Fruit fly (Drosophila melanogaster) whole organism, embryonic: ENCODE measurements around the gene CG11241.

Source experiments
- CG11695 ChIP-seq: fragments of 200-800 bp; sonication (Bioruptor generic); IDR thresholded peaks from 3 replicates; pipeline ENCODE4 v1.3.6; 2022; ENCODE audit warnings: missing biosample characterization, missing genetic modification characterization
- CG13424 ChIP-seq: fragments of 200-800 bp; sonication (Bioruptor generic); optimal IDR thresholded peaks from 2 replicates; lab custom pipeline; 2019; ENCODE audit warnings: missing biosample characterization, mild to moderate bottlenecking, missing genetic modification characterization, moderate library complexity
- CG14441 ChIP-seq: fragments of 200-800 bp; sonication (Bioruptor generic); IDR thresholded peaks from 2 replicates; pipeline ENCODE4 v1.3.6; 2022; ENCODE audit warnings: missing biosample characterization, missing genetic modification characterization
- CG15601 ChIP-seq: fragments of 200-800 bp; sonication (Bioruptor generic); optimal IDR thresholded peaks from 3 replicates; lab custom pipeline; 2019; ENCODE audit warnings: missing biosample characterization, mild to moderate bottlenecking, missing genetic modification characterization, moderate library complexity
- CG17829 ChIP-seq: fragments of 200-800 bp; optimal IDR thresholded peaks from 2 replicates; lab custom pipeline; 2019; ENCODE audit warnings: missing biosample characterization, mild to moderate bottlenecking, missing genetic modification characterization, moderate library complexity
- CG18262 ChIP-seq: fragments of 200-800 bp; optimal IDR thresholded peaks from 3 replicates; lab custom pipeline; 2019; ENCODE audit warnings: missing biosample characterization, mild to moderate bottlenecking, missing genetic modification characterization, moderate library complexity
- CG30431 ChIP-seq: fragments of 200-800 bp; sonication (Bioruptor generic); optimal IDR thresholded peaks from 2 replicates; lab custom pipeline; 2017; ENCODE audit warnings: missing biosample characterization, missing genetic modification characterization
- CG31224 ChIP-seq: fragments of 200-800 bp; sonication (Bioruptor generic); IDR thresholded peaks from 2 replicates; pipeline ENCODE4 v1.3.6; 2022; ENCODE audit warnings: missing biosample characterization, missing genetic modification characterization
- CG31365 ChIP-seq: fragments of 200-800 bp; sonication (Bioruptor generic); optimal IDR thresholded peaks from 2 replicates; lab custom pipeline; 2018; ENCODE audit warnings: missing biosample characterization, mild to moderate bottlenecking, missing genetic modification characterization
- CG3163 ChIP-seq: fragments of 200-800 bp; sonication (Bioruptor generic); optimal IDR thresholded peaks from 3 replicates; lab custom pipeline; 2016; ENCODE audit warnings: missing biosample characterization, missing genetic modification characterization
- CG32772 ChIP-seq: fragments of 200-800 bp; sonication (Bioruptor generic); IDR thresholded peaks from 2 replicates; pipeline ENCODE4 v1.3.6; 2022; ENCODE audit warnings: missing biosample characterization, missing genetic modification characterization
- CG33213 ChIP-seq: fragments of 200-800 bp; sonication (Bioruptor generic); optimal IDR thresholded peaks from 3 replicates; lab custom pipeline; 2016; ENCODE audit warnings: missing biosample characterization, missing genetic modification characterization
- CG3847 ChIP-seq: fragments of 200-800 bp; sonication (Bioruptor generic); IDR thresholded peaks from 2 replicates; pipeline ENCODE4 v1.3.6; 2022; ENCODE audit warnings: missing biosample characterization, missing genetic modification characterization
- CG4360 ChIP-seq: fragments of 200-800 bp; sonication (Bioruptor generic); IDR thresholded peaks from 2 replicates; pipeline ENCODE4 v1.3.6; 2022; ENCODE audit warnings: missing biosample characterization, missing genetic modification characterization
- CG4424 ChIP-seq: fragments of 200-800 bp; sonication (Bioruptor generic); optimal IDR thresholded peaks from 3 replicates; lab custom pipeline; 2016; ENCODE audit warnings: missing biosample characterization, missing genetic modification characterization
- CG4617 ChIP-seq: fragments of 200-800 bp; sonication (Bioruptor generic); optimal IDR thresholded peaks from 3 replicates; lab custom pipeline; 2016; ENCODE audit warnings: missing biosample characterization, missing genetic modification characterization, borderline replicate concordance
- CG6683 ChIP-seq: fragments of 200-800 bp; sonication (Bioruptor generic); optimal IDR thresholded peaks from 2 replicates; lab custom pipeline; 2017; ENCODE audit warnings: missing biosample characterization, mild to moderate bottlenecking, missing genetic modification characterization, missing genetic modification reagents
- CG9932 ChIP-seq: fragments of 200-800 bp; sonication (Bioruptor generic); IDR thresholded peaks from 2 replicates; pipeline ENCODE4 v1.3.6; 2022; ENCODE audit warnings: missing biosample characterization, missing genetic modification characterization
- Camta ChIP-seq: fragments of 200-800 bp; sonication (Bioruptor generic); optimal IDR thresholded peaks from 2 replicates; lab custom pipeline; 2016; ENCODE audit warnings: missing biosample characterization, missing genetic modification characterization
- Dip2 ChIP-seq: fragments of 200-800 bp; sonication (Bioruptor generic); IDR thresholded peaks from 2 replicates; pipeline ENCODE4 v1.3.6; 2022; ENCODE audit warnings: missing biosample characterization, missing genetic modification characterization
- Doc2 ChIP-seq: fragments of 200-800 bp; sonication (Bioruptor generic); IDR thresholded peaks from 2 replicates; pipeline ENCODE4 v1.3.6; 2022; ENCODE audit warnings: missing biosample characterization, missing genetic modification characterization
- Hand ChIP-seq: fragments of 200-800 bp; sonication (Bioruptor generic); optimal IDR thresholded peaks from 2 replicates; lab custom pipeline; 2017; ENCODE audit warnings: mild to moderate bottlenecking, missing biosample characterization, missing genetic modification reagents, missing genetic modification characterization
- Hr39 ChIP-seq: fragments of >200 bp; optimal IDR thresholded peaks from 2 replicates; lab custom pipeline; 2017
- Hr51 ChIP-seq, 2 experiments: fragments of 200-800 bp; sonication (Bioruptor generic); optimal IDR thresholded peaks; 2 replicates in 1 of 2; 3 replicates in 1 of 2; lab custom pipeline; 2016 to 2018; ENCODE audit warnings: missing biosample characterization in 2 of 2, missing genetic modification characterization in 2 of 2, mild to moderate bottlenecking in 1 of 2, moderate library complexity in 1 of 2
- Kr ChIP-seq: fragments of 200-800 bp; sonication (Bioruptor generic); optimal IDR thresholded peaks from 2 replicates; lab custom pipeline; 2017; ENCODE audit warnings: missing biosample characterization, mild to moderate bottlenecking, missing genetic modification characterization
- Lim3 ChIP-seq: fragments of 200-800 bp; sonication (Bioruptor generic); IDR thresholded peaks from 2 replicates; pipeline ENCODE4 v1.3.6; 2022; ENCODE audit warnings: missing biosample characterization, missing genetic modification characterization
- Lpt ChIP-seq: fragments of >200 bp; optimal IDR thresholded peaks from 2 replicates; lab custom pipeline; 2018; ENCODE audit warnings: missing biosample characterization, missing genetic modification characterization
- Nf-YA ChIP-seq: fragments of 200-800 bp; sonication (Bioruptor generic); IDR thresholded peaks from 2 replicates; pipeline ENCODE4 v1.3.6; 2022; ENCODE audit warnings: missing biosample characterization, missing genetic modification characterization
- Side ChIP-seq: fragments of 200-800 bp; sonication (Bioruptor generic); optimal IDR thresholded peaks from 2 replicates; lab custom pipeline; 2016; ENCODE audit warnings: missing biosample characterization, missing genetic modification characterization
- Six4 ChIP-seq: fragments of 200-800 bp; sonication (Bioruptor generic); optimal IDR thresholded peaks from 2 replicates; lab custom pipeline; 2016; ENCODE audit warnings: missing biosample characterization, missing genetic modification characterization
- Sox100B ChIP-seq: fragments of 200-800 bp; sonication (Bioruptor generic); optimal IDR thresholded peaks from 3 replicates; lab custom pipeline; 2018; ENCODE audit warnings: missing biosample characterization, mild to moderate bottlenecking, missing genetic modification characterization
- cas ChIP-seq: fragments of 200-800 bp; sonication (Bioruptor generic); IDR thresholded peaks from 2 replicates; pipeline ENCODE4 v1.3.6; 2022; ENCODE audit warnings: missing biosample characterization, missing genetic modification characterization
- caup ChIP-seq: fragments of 200-800 bp; sonication (Bioruptor generic); optimal IDR thresholded peaks from 3 replicates; lab custom pipeline; 2017; ENCODE audit warnings: missing biosample characterization, mild to moderate bottlenecking, missing genetic modification characterization, moderate library complexity; ENCODE audit not compliant: severe bottlenecking
- chn ChIP-seq: fragments of 200-800 bp; sonication (Bioruptor generic); optimal IDR thresholded peaks from 2 replicates; lab custom pipeline; 2016; ENCODE audit warnings: missing biosample characterization, missing genetic modification characterization
- crp ChIP-seq, 2 experiments: fragments of 200-800 bp; sonication (Bioruptor generic); optimal IDR thresholded peaks; 2 replicates in 1 of 2; 3 replicates in 1 of 2; lab custom pipeline; 2017; ENCODE audit warnings: missing biosample characterization in 2 of 2, missing genetic modification characterization in 2 of 2, mild to moderate bottlenecking in 1 of 2, moderate library complexity in 1 of 2
- dm ChIP-seq: fragments of 200-800 bp; sonication (Bioruptor generic); optimal IDR thresholded peaks from 3 replicates; lab custom pipeline; 2016; ENCODE audit warnings: missing biosample characterization, missing genetic modification characterization
- fd96Cb ChIP-seq: fragments of 200-800 bp; sonication (Bioruptor generic); optimal IDR thresholded peaks from 2 replicates; lab custom pipeline; 2018; ENCODE audit warnings: missing biosample characterization, mild to moderate bottlenecking, missing genetic modification characterization, moderate library complexity
- gsb-n ChIP-seq: fragments of 200-800 bp; sonication (Bioruptor generic); optimal IDR thresholded peaks from 3 replicates; lab custom pipeline; 2018; ENCODE audit warnings: missing biosample characterization, mild to moderate bottlenecking, missing genetic modification characterization
- hkb ChIP-seq, 2 experiments: fragments of 200-800 bp in 1 of 2; fragments of >200 bp in 1 of 2; sonication (Bioruptor generic) in 1 of 2; IDR thresholded peaks in 1 of 2; optimal IDR thresholded peaks in 1 of 2; 2 replicates each; pipeline versions ENCODE4 v1.3.6 to Lab custom; 2017 to 2022; ENCODE audit warnings: missing biosample characterization in 1 of 2, missing genetic modification characterization in 1 of 2
- kni ChIP-seq: fragments of 200-800 bp; sonication (Bioruptor generic); optimal IDR thresholded peaks from 3 replicates; lab custom pipeline; 2017; ENCODE audit warnings: mild to moderate bottlenecking, missing biosample characterization, missing genetic modification reagents, missing genetic modification characterization
- lilli ChIP-seq: fragments of 200-800 bp; sonication (Bioruptor generic); optimal IDR thresholded peaks from 3 replicates; lab custom pipeline; 2016; ENCODE audit warnings: missing biosample characterization, missing genetic modification characterization
- lola ChIP-seq, 3 experiments: fragments of >200 bp in 2 of 3; fragments of 200-800 bp in 1 of 3; sonication (Bioruptor generic) in 1 of 3; optimal IDR thresholded peaks; 2 replicates each; lab custom pipeline; 2017 to 2019; ENCODE audit warnings: missing biosample characterization in 3 of 3, missing genetic modification characterization in 3 of 3, mild to moderate bottlenecking in 1 of 3, moderate library complexity in 1 of 3
- lov ChIP-seq, 2 experiments: fragments of 200-800 bp in 1 of 2; fragments of >200 bp in 1 of 2; sonication (Bioruptor generic) in 1 of 2; IDR thresholded peaks in 1 of 2; optimal IDR thresholded peaks in 1 of 2; 2 replicates in 1 of 2; 3 replicates in 1 of 2; pipeline versions ENCODE4 v1.3.6 to Lab custom; 2017 to 2022; ENCODE audit warnings: missing biosample characterization in 1 of 2, missing genetic modification characterization in 1 of 2
- pnt ChIP-seq: fragments of 200-800 bp; sonication (Bioruptor generic); optimal IDR thresholded peaks from 3 replicates; lab custom pipeline; 2016; ENCODE audit warnings: missing biosample characterization, missing genetic modification characterization
- ranshi ChIP-seq: fragments of 200-800 bp; sonication (Bioruptor generic); IDR thresholded peaks from 2 replicates; pipeline ENCODE4 v1.3.6; 2022; ENCODE audit warnings: missing biosample characterization, missing genetic modification characterization
- row ChIP-seq: fragments of 200-800 bp; sonication (Bioruptor generic); IDR thresholded peaks from 3 replicates; pipeline ENCODE4 v1.3.6; 2022; ENCODE audit warnings: missing biosample characterization, missing genetic modification characterization
- sens ChIP-seq: fragments of 200-800 bp; sonication (Bioruptor generic); peaks from one replicate; lab custom pipeline; 2016; ENCODE audit warnings: missing biosample characterization, missing genetic modification characterization
- tll ChIP-seq, 2 experiments: fragments of 200-800 bp in 1 of 2; fragments of >200 bp in 1 of 2; sonication (Bioruptor generic) in 1 of 2; optimal IDR thresholded peaks; 2 replicates each; lab custom pipeline; 2017 to 2019; ENCODE audit warnings: missing biosample characterization in 2 of 2, missing genetic modification characterization in 2 of 2, mild to moderate bottlenecking in 1 of 2, moderate library complexity in 1 of 2

The CG11241 gene

DNA sequence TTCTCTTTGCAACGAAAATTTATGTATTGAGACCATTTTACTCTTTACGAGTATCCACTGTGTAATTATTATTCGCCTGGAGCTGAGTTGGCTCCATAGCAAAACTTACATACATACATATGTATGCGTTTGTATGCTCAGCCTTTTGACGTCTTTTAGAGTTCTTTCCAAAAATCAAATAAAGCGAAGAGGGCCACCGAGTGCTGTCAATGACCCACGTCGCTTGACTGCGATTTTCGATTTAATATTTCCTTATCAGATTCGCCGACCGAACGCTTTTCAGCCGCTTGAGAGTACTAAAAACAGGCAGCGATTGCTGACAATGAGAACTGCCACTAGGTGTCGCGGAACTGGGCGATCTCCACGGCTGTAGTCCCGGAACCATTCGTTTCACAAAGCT, 36.3 kb upstream of the CG11241 start:
- TF ChIP-seq lola (GFP tag; optimal IDR thresholded peaks at IDR 0.05; lab: Kevin White, UChicago) (no peak), CG32772 (GFP tag; lab: Robert Waterston, UW) (no peak), CG11695 (GFP tag; lab: Robert Waterston, UW) (no peak), sens (GFP tag; lab: Kevin White, UChicago) (peak; percentile 37), CG14441 (GFP tag; lab: Robert Waterston, UW) (no peak), Hr39 (lab: Kevin White, UChicago) (no peak), Doc2 (no peak)

DNA sequence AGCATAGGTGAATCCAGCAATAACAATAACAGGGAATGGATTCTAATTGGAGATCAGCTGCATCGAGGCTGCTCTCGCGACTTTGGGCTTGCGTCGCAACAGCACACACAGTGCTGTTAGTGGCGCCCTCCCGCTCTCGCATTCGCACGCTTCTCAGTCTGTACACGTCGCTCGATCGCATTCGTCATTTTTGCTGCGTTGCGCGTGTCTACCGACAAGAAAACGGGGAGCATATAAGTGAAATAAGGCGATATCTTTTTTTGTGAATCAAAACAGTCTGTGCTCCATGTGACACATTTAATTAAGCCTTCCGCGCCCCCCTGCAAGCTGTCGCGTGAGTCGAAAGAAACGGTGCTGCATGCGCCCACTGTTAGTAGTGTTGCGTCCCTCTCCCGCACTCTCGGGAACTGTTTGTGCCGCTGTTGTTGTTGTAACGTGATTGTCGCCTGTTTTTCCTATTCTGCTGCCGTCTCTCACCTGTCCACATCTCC, 35.2 kb upstream of the CG11241 start:
- no peak for TF ChIP-seq CG3847 (GFP tag; lab: Robert Waterston, UW)
- no peak for TF ChIP-seq hkb (optimal IDR thresholded peaks at IDR 0.05; lab: Kevin White, UChicago)
- TF ChIP-seq hkb (GFP tag; IDR thresholded peaks at IDR 0.05; lab: Robert Waterston, UW): no peak
- no peak for TF ChIP-seq CG4424
- no peak for TF ChIP-seq Camta (GFP tag; lab: Kevin White, UChicago)
- no peak for TF ChIP-seq CG31365 (tag; lab: Kevin White, UChicago)
- TF ChIP-seq Hr51 (GFP tag; optimal IDR thresholded peaks at IDR 0.05; lab: Kevin White, UChicago): no peak
- TF ChIP-seq chn: peak; percentile 2
- no peak for TF ChIP-seq Nf-YA
- no peak for TF ChIP-seq Side (GFP tag; lab: Kevin White, UChicago)
- TF ChIP-seq Kr (GFP tag; lab: Kevin White, UChicago): no peak
- no peak for TF ChIP-seq CG13424 (tag; lab: Kevin White, UChicago)
- no peak for TF ChIP-seq lola (GFP tag; optimal IDR thresholded peaks at IDR 0.05; lab: Kevin White, UChicago)
- TF ChIP-seq kni (GFP tag; lab: Kevin White, UChicago): peak; percentile 73
- no peak for TF ChIP-seq CG9932 (GFP tag; lab: Robert Waterston, UW)
- TF ChIP-seq crp (GFP tag; optimal IDR thresholded peaks at IDR 0.05; lab: Kevin White, UChicago): peak in 1 of 2 experiments; percentile 39
- no peak for TF ChIP-seq Hand (GFP tag; lab: Kevin White, UChicago)
- TF ChIP-seq CG30431: no peak
- TF ChIP-seq gsb-n (tag; lab: Kevin White, UChicago): no peak
- TF ChIP-seq CG6683: no peak
- no peak for TF ChIP-seq pnt
- TF ChIP-seq CG17829 (tag; lab: Kevin White, UChicago): peak; percentile 64
- no peak for TF ChIP-seq fd96Cb
- TF ChIP-seq ranshi (GFP tag; lab: Robert Waterston, UW): no peak
- TF ChIP-seq lilli (GFP tag; lab: Kevin White, UChicago): no peak
- no peak for TF ChIP-seq tll (GFP tag; optimal IDR thresholded peaks at IDR 0.05; lab: Kevin White, UChicago)
- no peak for TF ChIP-seq CG33213
- TF ChIP-seq caup (GFP tag; lab: Kevin White, UChicago): peak; percentile 23
- no peak for TF ChIP-seq Sox100B
- TF ChIP-seq lov (optimal IDR thresholded peaks at IDR 0.05; lab: Kevin White, UChicago): no peak
- TF ChIP-seq lov (GFP tag; IDR thresholded peaks at IDR 0.05; lab: Robert Waterston, UW): no peak
- no peak for TF ChIP-seq row (GFP tag; lab: Robert Waterston, UW)
- 0 out of 2 replicates have a peak, but pooled peaks have one; percentile 32 for TF ChIP-seq Lim3 (GFP tag; lab: Robert Waterston, UW)
- TF ChIP-seq Six4 (GFP tag; lab: Kevin White, UChicago): no peak
- TF ChIP-seq CG15601 (tag; lab: Kevin White, UChicago): no peak
- peak; percentile 54 for TF ChIP-seq dm (GFP tag; lab: Kevin White, UChicago)
- TF ChIP-seq CG4360: peak; percentile 92
- TF ChIP-seq Lpt (GFP tag; lab: Kevin White, UChicago): no peak
- no peak for TF ChIP-seq cas (GFP tag; lab: Robert Waterston, UW)
- no peak for TF ChIP-seq CG31224 (GFP tag; lab: Robert Waterston, UW)
- no peak for TF ChIP-seq CG3163 (GFP tag; lab: Kevin White, UChicago)
- TF ChIP-seq CG18262 (tag; lab: Kevin White, UChicago): no peak
- peak; percentile 59 for TF ChIP-seq CG4617
- no peak for TF ChIP-seq Dip2
